Worm (Caenorhabditis elegans): ENCODE data around the gene paf-2.

Gene paf-2

ce11 chrX:4303200-4303599 is 5.7 kb upstream of the paf-2 start:
- TF ChIP-seq mep-1 (tag; optimal IDR thresholded peaks at IDR 0.05) (no peak), mls-2 (tag; optimal IDR thresholded peaks at IDR 0.05) (no peak), nhr-2 (tag; optimal IDR thresholded peaks at IDR 0.05) (no peak), zip-8 (tag; optimal IDR thresholded peaks at IDR 0.05) (no peak), pha-4 (tag; optimal IDR thresholded peaks at IDR 0.05) (no peak), sem-2 (GFP tag; optimal IDR thresholded peaks at IDR 0.05) (no peak), nhr-28 (tag; optimal IDR thresholded peaks at IDR 0.05) (no peak), nhr-12 (tag; optimal IDR thresholded peaks at IDR 0.05) (no peak), drap-1 (GFP tag; optimal IDR thresholded peaks at IDR 0.05) (no peak), hlh-1 (tag; optimal IDR thresholded peaks at IDR 0.05) (no peak)

ce11 chrX:4295917-4296316 is 1.6 kb downstream of the paf-2 start:
- no peak for TF ChIP-seq mep-1 (tag; optimal IDR thresholded peaks at IDR 0.05)
- TF ChIP-seq nhr-28 (tag; optimal IDR thresholded peaks at IDR 0.05) = no peak
- no peak for TF ChIP-seq M03D4.4 (tag; optimal IDR thresholded peaks at IDR 0.05)
- TF ChIP-seq nhr-76 (tag; optimal IDR thresholded peaks at IDR 0.05) = no peak
- no peak for TF ChIP-seq nhr-2 (tag; optimal IDR thresholded peaks at IDR 0.05)
- no peak for TF ChIP-seq drap-1 (GFP tag; optimal IDR thresholded peaks at IDR 0.05)
- TF ChIP-seq ceh-83 (GFP tag; optimal IDR thresholded peaks at IDR 0.05) = no peak
- TF ChIP-seq ham-2 (GFP tag; optimal IDR thresholded peaks at IDR 0.05) = no peak
- no peak for TF ChIP-seq lin-32 (GFP tag; optimal IDR thresholded peaks at IDR 0.05)
- TF ChIP-seq sptf-1 (tag; optimal IDR thresholded peaks at IDR 0.05) = no peak
- no peak for TF ChIP-seq elt-1 (tag; optimal IDR thresholded peaks at IDR 0.05; ENCODE audit: borderline replicate concordance, insufficient read depth)
- TF ChIP-seq sem-2 (GFP tag; optimal IDR thresholded peaks at IDR 0.05) = no peak
- no peak for TF ChIP-seq mab-5 (tag; optimal IDR thresholded peaks at IDR 0.05)
- no peak for TF ChIP-seq unc-62 (GFP tag; optimal IDR thresholded peaks at IDR 0.05)

DNA sequence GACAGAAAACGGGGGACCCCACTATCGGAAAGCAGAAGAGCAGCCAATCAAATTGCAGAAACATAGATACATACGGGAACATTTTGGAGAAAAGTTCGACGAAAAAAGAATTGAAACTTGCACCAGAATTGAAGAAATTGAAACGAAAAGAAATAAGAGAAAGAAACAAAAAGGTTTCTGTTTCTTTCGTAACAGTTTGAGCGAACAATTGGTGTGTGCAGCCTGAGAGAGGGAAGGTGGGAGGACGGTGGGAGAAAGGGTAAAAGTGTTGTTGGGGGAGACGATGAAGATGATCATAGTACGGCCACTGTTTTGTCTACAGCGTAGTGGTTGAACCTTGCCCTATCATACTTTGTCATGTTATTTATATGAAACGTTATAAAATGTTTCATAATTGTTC is 2.6 kb downstream of the paf-2 start:
- TF ChIP-seq lin-32 (GFP tag; optimal IDR thresholded peaks at IDR 0.05) (no peak), mls-2 (tag; optimal IDR thresholded peaks at IDR 0.05) (no peak), ceh-43 (GFP tag; optimal IDR thresholded peaks at IDR 0.05) (no peak), pha-4 (tag; optimal IDR thresholded peaks at IDR 0.05) (no peak), hlh-1 (tag; optimal IDR thresholded peaks at IDR 0.05) (peak; percentile 63), unc-120 (tag; optimal IDR thresholded peaks at IDR 0.05; ENCODE audit: poor library complexity, severe bottlenecking) (no peak), cnd-1 (tag; optimal IDR thresholded peaks at IDR 0.05) (no peak), ceh-83 (GFP tag; optimal IDR thresholded peaks at IDR 0.05) (peak; percentile 37), nhr-28 (tag; optimal IDR thresholded peaks at IDR 0.05) (no peak), mep-1 (tag; optimal IDR thresholded peaks at IDR 0.05) (no peak), ceh-39 (tag; optimal IDR thresholded peaks at IDR 0.05) (no peak)

ce11 chrX:4289805-4290204 is 7.7 kb downstream of the paf-2 start:
- TF ChIP-seq ceh-39 (tag; optimal IDR thresholded peaks at IDR 0.05) (no peak), mep-1 (tag; optimal IDR thresholded peaks at IDR 0.05) (no peak)

DNA sequence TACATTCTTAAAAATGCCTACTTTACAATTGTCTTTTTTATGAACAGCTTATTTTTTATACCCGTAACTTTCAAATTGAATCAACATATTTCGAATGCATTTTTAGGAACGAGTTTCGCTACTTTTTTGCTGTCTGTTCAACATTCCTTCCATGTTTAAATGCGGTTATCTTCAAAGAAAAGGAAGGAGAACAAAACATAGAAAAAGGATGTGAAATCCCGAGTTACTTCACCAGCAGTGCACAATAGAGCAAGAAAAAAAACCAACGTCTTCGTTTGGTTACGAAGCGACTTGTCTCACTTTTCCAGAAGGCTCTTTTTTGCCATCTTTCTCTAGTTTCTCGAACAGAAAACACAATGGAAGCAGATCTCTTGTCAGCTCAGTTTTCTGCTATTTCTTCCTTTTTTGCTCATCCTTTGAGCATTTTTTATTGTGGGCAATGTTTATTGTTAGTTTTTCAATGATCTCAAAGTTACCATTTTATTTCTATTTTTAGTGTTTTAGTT is 11.8 kb downstream of the paf-2 start, which contains the start of gene cka-2:
Gene cka-2, plus strand, starts transcription at position 456 of the 506 bp plus-strand sequence.
- TF ChIP-seq nhr-237 (tag; optimal IDR thresholded peaks at IDR 0.05) (no peak), ces-1 (GFP tag; optimal IDR thresholded peaks at IDR 0.05) (peak; percentile 34), snpc-4 (tag; optimal IDR thresholded peaks at IDR 0.05) (no peak), unc-62 (GFP tag; optimal IDR thresholded peaks at IDR 0.05) (no peak)

DNA sequence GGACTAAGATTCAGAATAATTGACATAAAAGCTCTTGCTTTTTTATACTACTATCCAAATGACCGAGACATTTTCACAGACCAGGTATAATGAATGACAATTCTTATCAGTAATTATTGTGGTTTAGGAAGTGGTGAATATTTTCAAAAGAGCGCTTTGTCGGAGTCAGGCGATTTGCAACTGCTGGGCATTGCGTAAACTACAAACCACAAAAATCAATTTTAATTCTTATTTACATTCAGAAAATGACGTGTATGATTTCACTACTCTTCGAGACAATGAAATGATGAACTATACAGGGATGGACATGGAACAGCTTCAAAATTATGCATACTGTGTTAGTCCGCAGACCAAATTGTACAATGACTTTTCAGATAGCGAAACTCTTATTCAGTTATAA is 13.1 kb downstream of the paf-2 start:
- no peak for TF ChIP-seq hlh-1 (tag; optimal IDR thresholded peaks at IDR 0.05)
- no peak for TF ChIP-seq nhr-28 (tag; optimal IDR thresholded peaks at IDR 0.05)
- no peak for TF ChIP-seq sem-2 (GFP tag; optimal IDR thresholded peaks at IDR 0.05)
- TF ChIP-seq lsy-2 (tag; optimal IDR thresholded peaks at IDR 0.05) = no peak
- TF ChIP-seq ztf-11 (tag; optimal IDR thresholded peaks at IDR 0.05) = no peak

DNA sequence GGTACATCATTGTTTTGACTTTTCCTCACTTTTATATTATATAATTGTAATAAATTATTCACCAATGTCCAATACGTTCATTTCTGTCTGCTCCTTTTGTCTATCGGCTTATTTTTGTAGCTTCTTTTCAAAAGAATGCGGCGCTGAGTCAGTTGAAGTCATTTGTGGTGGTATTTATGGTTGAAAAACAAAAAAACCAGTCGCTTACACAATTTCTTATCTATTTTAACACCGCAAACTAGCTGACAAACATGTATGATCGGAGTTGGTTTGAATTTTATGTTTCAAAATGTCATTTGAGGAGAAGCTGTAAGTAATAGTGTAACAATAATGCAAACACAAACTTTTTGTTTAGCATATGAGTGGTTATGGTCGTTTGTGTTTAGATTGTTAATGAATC is 13.6 kb downstream of the paf-2 start, which contains the start of gene ets-10:
Gene ets-10, plus strand, starts transcription at position 201 of the 400 bp plus-strand sequence.
- no peak for TF ChIP-seq unc-39 (tag; optimal IDR thresholded peaks at IDR 0.05)
- no peak for TF ChIP-seq ceh-83 (GFP tag; optimal IDR thresholded peaks at IDR 0.05)
- no peak for TF ChIP-seq hlh-1 (tag; optimal IDR thresholded peaks at IDR 0.05)
- TF ChIP-seq nhr-28 (tag; optimal IDR thresholded peaks at IDR 0.05) = no peak
- TF ChIP-seq lsy-2 (tag; optimal IDR thresholded peaks at IDR 0.05) = no peak
- no peak for TF ChIP-seq zip-8 (tag; optimal IDR thresholded peaks at IDR 0.05)
- TF ChIP-seq drap-1 (GFP tag; optimal IDR thresholded peaks at IDR 0.05) = no peak
- TF ChIP-seq bed-3 (GFP tag; optimal IDR thresholded peaks at IDR 0.05) = no peak
- TF ChIP-seq sem-2 (GFP tag; optimal IDR thresholded peaks at IDR 0.05) = no peak
- no peak for TF ChIP-seq nhr-12 (tag; optimal IDR thresholded peaks at IDR 0.05)

Data from whole organism, mixed stage, embryonic.